Fruit fly (Drosophila melanogaster): Measurements from ENCODE around the gene CG9777.

Gene CG9777

DNA sequence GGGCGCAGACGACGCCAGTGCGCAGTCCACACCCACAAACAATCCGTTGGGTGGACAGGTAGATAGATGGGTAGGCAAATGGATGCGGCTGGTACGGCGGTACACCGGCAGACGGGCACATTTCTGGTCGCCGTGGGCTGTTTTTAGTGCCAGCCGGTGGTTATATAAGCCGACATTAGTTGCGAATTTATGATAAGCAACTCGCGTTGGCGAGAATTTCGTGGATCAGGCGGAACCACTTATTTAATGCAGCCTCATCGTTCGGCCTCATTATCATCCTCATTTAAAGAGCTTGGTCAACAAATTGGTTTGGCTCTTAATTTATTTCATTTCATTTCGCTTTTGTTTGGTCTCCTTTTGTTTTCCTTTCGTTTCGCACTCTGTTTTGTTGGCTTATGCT lies 13.3 kb downstream of the CG9777 start:
- TF ChIP-seq row (GFP tag; IDR thresholded peaks at IDR 0.05), result no peak
- TF ChIP-seq zfh2 (GFP tag; optimal IDR thresholded peaks at IDR 0.05), result no peak
- no peak for TF ChIP-seq Tbp (GFP tag; optimal IDR thresholded peaks at IDR 0.05)
- TF ChIP-seq chinmo (GFP tag; IDR thresholded peaks at IDR 0.05; ENCODE audit: partially characterized antibody), result 0 out of 4 replicates have a peak, but pooled peaks have one; percentile 51
- TF ChIP-seq Pdp1 (GFP tag; optimal IDR thresholded peaks at IDR 0.05), result peak in 1 of 2 experiments; percentile 53
- TF ChIP-seq nom (GFP tag; optimal IDR thresholded peaks at IDR 0.05), result peak; percentile 48
- TF ChIP-seq Blimp-1 (GFP tag; optimal IDR thresholded peaks at IDR 0.05), result peak; percentile 5

DNA sequence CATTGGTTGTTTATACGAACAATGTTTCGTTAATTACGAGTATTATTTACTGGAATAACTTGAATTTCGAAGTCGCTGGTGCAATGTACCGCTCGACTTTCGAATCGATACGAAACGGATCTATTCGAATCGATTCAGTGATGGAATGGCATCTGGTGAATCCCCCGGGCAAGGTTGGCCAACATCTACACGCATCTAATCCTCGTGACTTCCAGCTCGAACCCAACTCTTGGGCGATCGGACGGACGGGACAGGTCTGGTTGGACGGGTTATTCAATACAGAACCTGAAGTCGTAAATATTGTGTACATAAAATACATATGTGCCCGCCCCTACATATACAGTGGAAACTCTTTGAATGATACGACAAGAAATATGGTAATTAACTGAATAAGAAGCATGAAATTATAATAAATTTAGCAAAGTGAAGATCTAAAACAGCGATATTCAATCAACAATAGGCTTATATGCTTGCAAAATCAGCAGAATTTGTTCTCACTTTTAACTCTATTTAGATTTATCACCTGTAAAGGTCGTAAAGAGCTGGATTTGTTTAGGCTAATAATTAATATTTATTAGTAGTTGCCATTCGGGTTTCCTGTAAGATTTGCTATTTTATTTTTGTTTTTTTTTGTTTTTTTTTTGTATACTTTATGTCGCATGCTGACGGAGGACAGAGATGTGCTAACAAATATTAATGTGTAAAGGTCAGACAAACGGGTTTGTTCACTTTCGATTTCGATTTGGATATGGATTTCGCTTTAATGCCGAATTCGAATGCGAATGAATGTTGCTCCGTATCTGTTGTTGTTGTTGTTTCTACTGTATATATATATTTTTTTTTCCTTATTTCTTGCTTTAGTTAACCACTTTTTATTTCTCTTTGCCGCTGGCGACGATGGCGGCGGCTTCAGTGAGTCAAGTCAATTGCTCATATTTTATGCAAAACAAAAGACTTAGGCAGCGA lies 15.0 kb downstream of the CG9777 start:
- TF ChIP-seq CG12769 (tag; optimal IDR thresholded peaks at IDR 0.05), result peak; percentile 87
- no peak for TF ChIP-seq CG4404 (GFP tag; IDR thresholded peaks at IDR 0.05)
- TF ChIP-seq CG11247 (GFP tag; IDR thresholded peaks at IDR 0.05), result peak; percentile 40; the same call in 1 of the 2 replicates
- TF ChIP-seq chinmo (GFP tag; IDR thresholded peaks at IDR 0.05; ENCODE audit: partially characterized antibody), result 0 out of 4 replicates have a peak, but pooled peaks have one; percentile 36
- peak; percentile 48 for TF ChIP-seq Med (GFP tag)
- TF ChIP-seq abd-A (tag; optimal IDR thresholded peaks at IDR 0.05), result peak; percentile 16
- peak; percentile 13 for TF ChIP-seq sd (tag; optimal IDR thresholded peaks at IDR 0.05)
- no peak for TF ChIP-seq psq (GFP tag; optimal IDR thresholded peaks at IDR 0.05)
- peak; percentile 6 for TF ChIP-seq sens (GFP tag)
- TF ChIP-seq CG13894 (tag; optimal IDR thresholded peaks at IDR 0.05), result peak; percentile 41
- no peak for TF ChIP-seq trem (tag; optimal IDR thresholded peaks at IDR 0.05)
- TF ChIP-seq grau (tag; optimal IDR thresholded peaks at IDR 0.05), result peak; percentile 72
- peak; percentile 85 for TF ChIP-seq Blimp-1 (GFP tag; optimal IDR thresholded peaks at IDR 0.05)

DNA sequence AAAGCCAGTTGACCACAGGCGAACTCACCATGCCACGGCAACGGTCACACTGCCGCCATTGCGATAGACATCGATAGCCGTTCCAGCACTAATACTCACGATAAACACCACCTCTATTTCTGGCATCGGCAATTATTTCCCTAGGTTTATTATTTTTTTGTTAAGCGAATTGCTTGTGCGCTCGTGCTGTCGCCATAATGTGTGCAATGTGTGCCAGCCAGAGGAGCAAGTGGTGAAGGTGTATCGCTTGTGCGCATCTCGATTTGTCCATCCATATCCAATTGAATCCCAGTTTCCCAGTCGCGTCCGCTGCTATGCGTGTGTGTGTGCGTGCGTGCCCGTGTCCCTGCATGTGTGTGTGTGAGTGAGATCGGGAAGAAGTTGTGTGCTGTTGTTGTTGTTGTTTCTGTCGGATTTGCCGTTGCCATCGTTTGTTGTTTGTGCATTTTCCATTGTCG lies 21.4 kb downstream of the CG9777 start, which contains the start of gene mbt:
Gene mbt, plus strand, starts transcription at position 85 of the 458 bp plus-strand sequence.
- TF ChIP-seq CG10267 (tag; optimal IDR thresholded peaks at IDR 0.05) (peak; percentile 43), tna (GFP tag; IDR thresholded peaks at IDR 0.05; ENCODE audit: partially characterized antibody) (peak; percentile 77), CG1603 (tag; optimal IDR thresholded peaks at IDR 0.05) (no peak), CHES-1-like (GFP tag; optimal IDR thresholded peaks at IDR 0.05) (peak; percentile 72), CG15514 (GFP tag; optimal IDR thresholded peaks at IDR 0.05) (peak; percentile 72), cg (GFP tag; optimal IDR thresholded peaks at IDR 0.05) (peak; percentile 97), CG9932 (GFP tag; IDR thresholded peaks at IDR 0.05) (peak; percentile 35; the same call in 1 of the 2 replicates), Camta (GFP tag; optimal IDR thresholded peaks at IDR 0.05) (no peak), CG2678 (tag; optimal IDR thresholded peaks at IDR 0.05) (no peak), CG2116 (GFP tag; optimal IDR thresholded peaks at IDR 0.05) (peak; percentile 57), schlank (tag; optimal IDR thresholded peaks at IDR 0.05) (no peak), D (optimal IDR thresholded peaks at IDR 0.05) (peak; percentile 59), D (GFP tag; optimal IDR thresholded peaks at IDR 0.05) (no peak), chif (GFP tag; optimal IDR thresholded peaks at IDR 0.05) (no peak), phol (tag; optimal IDR thresholded peaks at IDR 0.05) (peak; percentile 86), CG33557 (GFP tag; optimal IDR thresholded peaks at IDR 0.05) (no peak), CG17328 (GFP tag; IDR thresholded peaks at IDR 0.05) (no peak), insv (GFP tag; optimal IDR thresholded peaks at IDR 0.05) (peak in 1 of 2 experiments; percentile 56), zen (tag; optimal IDR thresholded peaks at IDR 0.05) (peak; percentile 24), Ets97D (GFP tag; optimal IDR thresholded peaks at IDR 0.05) (peak; percentile 74), CG18262 (tag; optimal IDR thresholded peaks at IDR 0.05) (no peak), jigr1 (GFP tag; IDR thresholded peaks at IDR 0.05) (no peak), Hr78 (GFP tag; optimal IDR thresholded peaks at IDR 0.05) (no peak), CG2129 (GFP tag; IDR thresholded peaks at IDR 0.05; ENCODE audit: partially characterized antibody) (peak; percentile 48), Fer1 (GFP tag; optimal IDR thresholded peaks at IDR 0.05) (peak; percentile 38), usp (GFP tag; optimal IDR thresholded peaks at IDR 0.05) (no peak)
